Worm (Caenorhabditis elegans): ENCODE measurements around the gene E02H9.7.
"Not testable (repeated sequence)": the region's sequence is repeated elsewhere in the genome, so short reads cannot be mapped to it uniquely, and the experiment has no call there.

Gene E02H9.7

DNA sequence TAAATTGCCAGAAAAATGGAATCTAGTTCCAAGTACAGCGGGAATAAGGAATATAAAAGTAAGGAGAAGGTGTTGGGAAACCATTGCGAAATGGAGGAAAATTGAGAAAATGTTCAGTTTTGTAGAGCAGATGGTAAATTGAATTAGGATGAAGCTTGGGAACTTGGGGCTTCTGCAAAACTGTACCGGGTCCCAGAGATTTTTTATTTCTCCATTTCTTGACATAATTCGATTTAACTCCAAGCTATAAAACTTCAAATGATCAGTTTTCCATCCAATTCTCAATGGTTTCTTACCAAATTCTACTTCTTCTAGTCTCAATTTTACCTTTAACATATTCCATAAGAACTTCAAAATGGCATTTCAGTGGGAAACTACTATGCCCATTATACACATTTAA lies 22.7 kb upstream of the E02H9.7 start, which contains the start of the genes E02H9.9 and E02H9.1:
Gene E02H9.9, minus strand, starts transcription at position 101 of the 400 bp plus-strand sequence.
Gene E02H9.1, plus strand, starts transcription at position 285 of the 400 bp plus-strand sequence.
- TF ChIP-seq ets-5 (GFP tag; IDR thresholded peaks at IDR 0.05) (no peak), ceh-82 (tag; optimal IDR thresholded peaks at IDR 0.05) (no peak), ces-1 (GFP tag; optimal IDR thresholded peaks at IDR 0.05) (no peak), efl-3 (GFP tag; optimal IDR thresholded peaks at IDR 0.05) (no peak), fos-1 (tag; optimal IDR thresholded peaks at IDR 0.05) (no peak), aha-1 (tag; optimal IDR thresholded peaks at IDR 0.05) (no peak), lin-14 (GFP tag; optimal IDR thresholded peaks at IDR 0.05) (no peak), jun-1 (tag; optimal IDR thresholded peaks at IDR 0.05) (no peak), nhr-19 (GFP tag; conservative IDR thresholded peaks at IDR 0.05) (no peak), nhr-28 (tag; optimal IDR thresholded peaks at IDR 0.05) (no peak), sup-37 (GFP tag; optimal IDR thresholded peaks at IDR 0.05) (no peak), ztf-11 (tag; optimal IDR thresholded peaks at IDR 0.05) (no peak), nhr-77 (tag; optimal IDR thresholded peaks at IDR 0.05) (no peak), sptf-1 (tag; optimal IDR thresholded peaks at IDR 0.05) (no peak)

DNA sequence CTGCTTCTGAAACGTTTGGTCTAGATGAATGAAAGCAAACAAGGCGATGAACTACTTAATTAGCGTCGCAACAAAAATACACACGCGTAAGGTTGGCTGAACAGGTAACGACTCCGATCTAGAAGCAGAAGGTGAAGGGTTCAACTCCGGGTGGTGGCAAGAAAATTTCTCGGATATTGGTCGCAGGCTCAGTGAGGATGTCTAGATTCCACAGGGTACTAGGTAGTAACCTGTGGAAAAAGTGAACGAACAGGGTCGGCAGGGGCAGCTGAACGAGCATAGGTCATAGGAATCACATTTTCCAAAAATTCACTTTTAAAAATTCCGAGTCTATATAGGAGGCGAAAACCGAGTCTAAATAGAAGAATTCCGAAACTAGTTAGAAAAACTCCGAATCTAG lies 14.9 kb upstream of the E02H9.7 start:
- TF ChIP-seq efl-1 (optimal IDR thresholded peaks at IDR 0.05), result not testable (repeated sequence)
- TF ChIP-seq efl-1 (GFP tag; optimal IDR thresholded peaks at IDR 0.05 in 1 of 2), result peak in 1 of 2 experiments; percentile 9

ce11 chrIII:2458742-2459141 lies 13.3 kb upstream of the E02H9.7 start, which contains the start of gene E02H9.3:
Gene E02H9.3, plus strand, starts transcription at chrIII:2459042.
- TF ChIP-seq ceh-8 (GFP tag; optimal IDR thresholded peaks at IDR 0.05); nhr-47 (tag; optimal IDR thresholded peaks at IDR 0.05); Y116A8C.19 (tag; optimal IDR thresholded peaks at IDR 0.05; ENCODE audit: borderline replicate concordance): not testable (repeated sequence)

ce11 chrIII:2454757-2455306 lies 9.4 kb upstream of the E02H9.7 start, which contains the start of gene nhr-121:
Gene nhr-121, minus strand, starts transcription at chrIII:2454807.
- TF ChIP-seq egl-27 (tag; optimal IDR thresholded peaks at IDR 0.05) (no peak), sup-37 (GFP tag; optimal IDR thresholded peaks at IDR 0.05) (no peak), nhr-90 (tag; optimal IDR thresholded peaks at IDR 0.05; ENCODE audit: poor library complexity) (no peak), lin-35 (GFP tag; optimal IDR thresholded peaks at IDR 0.05) (peak in 1 of 2 experiments; percentile 37), Y116A8C.19 (tag; optimal IDR thresholded peaks at IDR 0.05; ENCODE audit: borderline replicate concordance) (no peak), mdl-1 (tag; optimal IDR thresholded peaks at IDR 0.05) (no peak), vab-15 (tag; optimal IDR thresholded peaks at IDR 0.05) (no peak), nhr-28 (tag; optimal IDR thresholded peaks at IDR 0.05) (no peak), elt-2 (tag; optimal IDR thresholded peaks at IDR 0.05) (peak; percentile 63)

DNA sequence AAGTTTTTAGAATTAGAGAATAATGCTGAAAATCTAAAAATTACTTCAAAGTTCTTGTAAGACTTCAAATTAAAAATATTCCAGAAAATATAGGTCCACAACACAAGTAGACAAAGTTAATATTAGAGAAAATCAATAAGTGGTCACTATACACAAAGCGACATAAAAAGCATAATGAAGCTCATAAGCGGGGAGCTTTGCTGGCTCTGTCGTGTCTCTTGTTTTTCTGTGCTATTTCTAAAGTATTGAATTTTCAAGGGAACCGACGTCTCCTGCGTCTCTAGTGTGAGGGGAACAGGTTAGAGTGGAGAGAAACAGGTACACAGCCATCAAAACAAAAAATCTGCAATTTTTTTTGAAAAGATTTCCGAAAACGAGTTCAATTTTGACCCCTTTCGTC lies 6.9 kb downstream of the E02H9.7 start, which contains the start of gene E02H9.13:
Gene E02H9.13, minus strand, starts transcription at position 199 of the 400 bp plus-strand sequence.
- TF ChIP-seq swsn-7 (tag; optimal IDR thresholded peaks at IDR 0.05), result no peak
- peak; percentile 9 to 10 for TF ChIP-seq efl-1 (optimal IDR thresholded peaks at IDR 0.05)
- no peak for TF ChIP-seq efl-1 (GFP tag; optimal IDR thresholded peaks at IDR 0.05 in 1 of 2)

DNA sequence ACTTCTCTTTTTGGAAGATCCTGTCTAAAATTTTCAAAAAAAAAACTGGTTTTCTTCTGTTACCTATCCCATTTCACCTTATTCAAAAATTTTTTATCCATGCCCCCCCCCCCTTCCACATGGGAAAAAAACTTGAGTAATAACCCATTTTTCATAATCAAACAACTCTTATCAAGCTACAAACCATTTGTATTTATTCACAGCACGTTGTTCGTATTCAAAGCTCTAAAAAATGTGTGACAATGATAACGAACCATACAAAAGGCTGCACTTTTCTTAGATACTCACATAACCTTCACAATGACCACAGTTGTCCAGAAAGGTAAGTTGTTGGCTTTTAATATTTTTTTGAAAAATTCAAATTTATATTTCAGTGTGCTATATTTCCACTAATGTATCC lies 9.7 kb downstream of the E02H9.7 start, which contains the start of gene E02H9.6:
Gene E02H9.6, plus strand, starts transcription at position 301 of the 400 bp plus-strand sequence.
- not testable (repeated sequence) for TF ChIP-seq pax-3, aly-2, nhr-71 (tag; optimal IDR thresholded peaks at IDR 0.05)
